Worm (Caenorhabditis elegans): ENCODE data around the gene T03D3.5.

ce11 chrV:2799172-2799869 is 27.3 kb downstream of the T03D3.5 start:
- TF ChIP-seq nhr-12 (tag; optimal IDR thresholded peaks at IDR 0.05) (no peak), nhr-237 (tag; optimal IDR thresholded peaks at IDR 0.05) (no peak), lin-39 (tag; optimal IDR thresholded peaks at IDR 0.05) (no peak), R02D3.7 (tag; optimal IDR thresholded peaks at IDR 0.05) (no peak)
